Worm (Caenorhabditis elegans) whole organism, mixed stage, embryonic: ENCODE measurements around the gene C08B11.9.

Source experiments
- M03D4.4 ChIP-seq: sonication (generic microtip); optimal IDR thresholded peaks from 2 replicates; lab custom pipeline; 2017; ENCODE audit warnings: mild to moderate bottlenecking, missing genetic modification characterization, missing compliant biosample characterization
- bed-3 ChIP-seq: fragments of 200-800 bp; sonication (Bioruptor generic); optimal IDR thresholded peaks from 3 replicates; lab custom pipeline; 2018; ENCODE audit warnings: mild to moderate bottlenecking, missing genetic modification characterization, moderate library complexity, missing compliant biosample characterization
- ceh-39 ChIP-seq: fragments of 150-350 bp; optimal IDR thresholded peaks from 2 replicates; lab custom pipeline; 2014; ENCODE audit warnings: missing biosample characterization, missing genetic modification characterization
- ceh-43 ChIP-seq: fragments of 200-800 bp; sonication (Bioruptor generic); optimal IDR thresholded peaks from 2 replicates; lab custom pipeline; 2018; ENCODE audit warnings: mild to moderate bottlenecking, missing genetic modification characterization, moderate library complexity, missing compliant biosample characterization
- ces-1 ChIP-seq: fragments of 150-350 bp; optimal IDR thresholded peaks from 2 replicates; lab custom pipeline; 2014; ENCODE audit warnings: missing biosample characterization, missing genetic modification reagents, missing genetic modification characterization
- cnd-1 ChIP-seq: fragments of 200-800 bp; sonication (Bioruptor generic); optimal IDR thresholded peaks from 2 replicates; lab custom pipeline; 2018; ENCODE audit warnings: mild to moderate bottlenecking, missing genetic modification characterization, missing compliant biosample characterization
- drap-1 ChIP-seq: fragments of 200-800 bp; sonication (Bioruptor generic); optimal IDR thresholded peaks from 3 replicates; lab custom pipeline; 2018; ENCODE audit warnings: mild to moderate bottlenecking, missing genetic modification characterization, missing compliant biosample characterization
- elt-1 ChIP-seq: sonication (generic microtip); optimal IDR thresholded peaks from 2 replicates; lab custom pipeline; 2017; ENCODE audit warnings: missing genetic modification characterization, mild to moderate bottlenecking, missing compliant biosample characterization, antibody characterized with exemption, moderate library complexity, borderline replicate concordance; ENCODE audit not compliant: insufficient read depth
- elt-3 ChIP-seq: fragments of 150-350 bp; optimal IDR thresholded peaks from 2 replicates; lab custom pipeline; 2014; ENCODE audit warnings: missing biosample characterization, missing genetic modification characterization
- flh-1 ChIP-seq: fragments of 200-800 bp; sonication (Bioruptor generic); optimal IDR thresholded peaks from 2 replicates; lab custom pipeline; 2018; ENCODE audit warnings: mild to moderate bottlenecking, missing genetic modification characterization, moderate library complexity, missing compliant biosample characterization
- ham-2 ChIP-seq: fragments of 200-800 bp; sonication (Bioruptor generic); optimal IDR thresholded peaks from 2 replicates; lab custom pipeline; 2018; ENCODE audit warnings: mild to moderate bottlenecking, missing genetic modification characterization, missing compliant biosample characterization
- lin-13 ChIP-seq: fragments of 150-350 bp; optimal IDR thresholded peaks from 2 replicates; lab custom pipeline; 2014; ENCODE audit warnings: missing biosample characterization, missing genetic modification characterization
- lin-32 ChIP-seq: fragments of 200-800 bp; sonication (Bioruptor generic); optimal IDR thresholded peaks from 2 replicates; lab custom pipeline; 2018; ENCODE audit warnings: mild to moderate bottlenecking, missing genetic modification characterization, missing compliant biosample characterization
- lsy-2 ChIP-seq: fragments of 150-350 bp; optimal IDR thresholded peaks from 2 replicates; lab custom pipeline; 2014; ENCODE audit warnings: missing biosample characterization, missing genetic modification characterization
- mab-5 ChIP-seq: fragments of 150-350 bp; optimal IDR thresholded peaks from 2 replicates; lab custom pipeline; 2014; ENCODE audit warnings: missing biosample characterization, missing genetic modification characterization
- mep-1 ChIP-seq: fragments of 150-350 bp; optimal IDR thresholded peaks from 2 replicates; lab custom pipeline; 2017; ENCODE audit warnings: missing biosample characterization, missing genetic modification reagents, missing genetic modification characterization, inconsistent platforms
- mls-2 ChIP-seq: sonication (generic microtip); optimal IDR thresholded peaks from 2 replicates; lab custom pipeline; 2016; ENCODE audit warnings: mild to moderate bottlenecking, missing genetic modification characterization, moderate library complexity, missing compliant biosample characterization
- nhr-12 ChIP-seq: fragments of 150-350 bp; optimal IDR thresholded peaks from 2 replicates; lab custom pipeline; 2014; ENCODE audit warnings: missing biosample characterization, missing genetic modification characterization
- nhr-2 ChIP-seq: fragments of 150-350 bp; optimal IDR thresholded peaks from 2 replicates; lab custom pipeline; 2014; ENCODE audit warnings: missing biosample characterization, missing genetic modification characterization
- nhr-237 ChIP-seq: fragments of 150-350 bp; optimal IDR thresholded peaks from 2 replicates; lab custom pipeline; 2014; ENCODE audit warnings: missing biosample characterization, missing genetic modification characterization
- nhr-28 ChIP-seq: fragments of 150-350 bp; optimal IDR thresholded peaks from 2 replicates; lab custom pipeline; 2014; ENCODE audit warnings: missing biosample characterization, missing genetic modification characterization
- pha-4 ChIP-seq: fragments of 150-350 bp; optimal IDR thresholded peaks from 2 replicates; lab custom pipeline; 2018; ENCODE audit warnings: missing biosample characterization, missing genetic modification reagents, missing genetic modification characterization
- sem-2 ChIP-seq: fragments of 200-800 bp; sonication (Bioruptor generic); optimal IDR thresholded peaks from 2 replicates; lab custom pipeline; 2018; ENCODE audit warnings: mild to moderate bottlenecking, missing genetic modification characterization, missing compliant biosample characterization
- snpc-4 ChIP-seq: fragments of 150-350 bp; optimal IDR thresholded peaks from 2 replicates; lab custom pipeline; 2014; ENCODE audit warnings: missing biosample characterization, missing genetic modification characterization
- sptf-1 ChIP-seq: sonication (generic microtip); optimal IDR thresholded peaks from 2 replicates; lab custom pipeline; 2017; ENCODE audit warnings: mild to moderate bottlenecking, missing genetic modification characterization, moderate library complexity, missing compliant biosample characterization
- unc-39 ChIP-seq: fragments of 150-350 bp; optimal IDR thresholded peaks from 2 replicates; lab custom pipeline; 2014; ENCODE audit warnings: missing biosample characterization, missing genetic modification characterization
- unc-62 ChIP-seq: fragments of 150-350 bp; optimal IDR thresholded peaks from 2 replicates; lab custom pipeline; 2014; ENCODE audit warnings: missing biosample characterization, missing genetic modification reagents, missing genetic modification characterization
- zip-8 ChIP-seq: fragments of 150-350 bp; optimal IDR thresholded peaks from 2 replicates; lab custom pipeline; 2014; ENCODE audit warnings: missing biosample characterization, missing genetic modification characterization
- ztf-11 ChIP-seq: fragments of 150-350 bp; optimal IDR thresholded peaks from 2 replicates; lab custom pipeline; 2014; ENCODE audit warnings: missing biosample characterization, missing genetic modification characterization

C08B11.9 gene

DNA sequence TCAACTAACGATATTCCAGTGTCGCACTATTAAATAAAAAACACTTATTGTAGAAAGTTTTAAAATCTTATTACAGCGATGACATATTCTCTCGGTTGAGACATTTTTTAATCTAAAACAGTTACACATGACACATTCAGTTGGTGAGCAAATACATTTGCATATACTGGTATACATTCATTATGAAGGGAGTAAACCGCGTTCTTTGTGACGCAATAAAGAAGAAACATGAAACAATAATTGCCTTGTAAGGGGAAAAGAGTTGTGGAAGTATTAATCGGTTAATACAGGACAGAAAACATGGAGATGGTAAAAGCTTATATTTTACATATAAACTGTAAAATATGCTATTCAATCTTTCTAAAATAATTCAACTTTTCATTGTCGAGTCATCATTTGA lies 13.4 kb upstream of the C08B11.9 start:
- TF ChIP-seq nhr-2 (peak; percentile 56), M03D4.4 (tag; lab: Kevin White, UChicago) (no peak), zip-8 (tag; lab: Kevin White, UChicago) (peak; percentile 94)

DNA sequence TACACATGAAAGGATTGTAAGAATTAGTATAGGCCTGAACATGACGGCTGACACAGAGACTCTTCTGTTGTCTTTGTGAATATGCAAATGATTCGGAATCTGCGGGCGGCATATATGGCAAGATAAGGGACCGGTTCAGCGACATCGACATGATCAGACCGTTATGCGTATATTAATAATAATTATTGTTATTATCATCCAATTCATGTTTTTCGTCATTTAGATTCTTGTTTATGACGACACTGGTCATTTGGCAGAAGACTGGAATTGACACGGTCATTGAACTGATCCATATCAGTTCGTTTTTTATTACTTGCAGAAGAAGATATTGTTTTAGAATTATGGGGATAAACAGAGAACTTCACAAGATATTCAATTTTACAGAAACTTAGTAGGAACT lies 12.5 kb upstream of the C08B11.9 start, which contains the start of gene mtre-1:
Gene mtre-1, minus strand, starts transcription at position 101 of the 400 bp plus-strand sequence.
- TF ChIP-seq unc-62, result no peak
- no peak for TF ChIP-seq cnd-1 (tag; lab: Kevin White, UChicago)
- peak; percentile 41 for TF ChIP-seq elt-1 (tag; lab: Kevin White, UChicago)
- TF ChIP-seq snpc-4, result no peak
- TF ChIP-seq ham-2 (GFP tag; lab: Kevin White, UChicago), result no peak
- no peak for TF ChIP-seq mep-1
- no peak for TF ChIP-seq ces-1 (GFP tag; lab: Kevin White, UChicago)
- TF ChIP-seq, all 35 proteins: peak for 1

DNA sequence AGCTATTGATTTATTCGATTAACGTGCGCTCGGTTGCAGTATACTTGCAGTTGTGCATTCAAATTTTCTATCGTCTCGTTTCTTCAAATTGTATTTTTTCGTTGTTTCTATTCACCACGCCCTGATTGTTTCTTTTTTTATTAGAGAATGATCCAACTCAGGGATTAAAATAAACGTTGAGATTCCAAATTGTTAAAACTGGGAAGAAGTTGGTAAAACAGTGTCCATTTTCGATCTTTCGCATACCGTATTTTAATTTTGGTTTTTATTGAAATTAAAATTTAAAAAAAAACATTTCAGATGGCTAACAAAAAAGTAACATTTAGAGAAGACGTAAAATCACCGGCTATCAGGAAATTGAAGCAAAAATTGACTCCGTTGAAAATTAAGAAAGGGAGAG lies 9.3 kb upstream of the C08B11.9 start, which contains the start of gene apn-1:
Gene apn-1, plus strand, starts transcription at position 301 of the 400 bp plus-strand sequence.
- TF ChIP-seq cnd-1 (tag; lab: Kevin White, UChicago) (no peak), ztf-11 (tag; lab: Kevin White, UChicago) (no peak), pha-4 (tag; lab: Kevin White, UChicago) (no peak), sptf-1 (tag; lab: Kevin White, UChicago) (no peak), mep-1 (no peak)

DNA sequence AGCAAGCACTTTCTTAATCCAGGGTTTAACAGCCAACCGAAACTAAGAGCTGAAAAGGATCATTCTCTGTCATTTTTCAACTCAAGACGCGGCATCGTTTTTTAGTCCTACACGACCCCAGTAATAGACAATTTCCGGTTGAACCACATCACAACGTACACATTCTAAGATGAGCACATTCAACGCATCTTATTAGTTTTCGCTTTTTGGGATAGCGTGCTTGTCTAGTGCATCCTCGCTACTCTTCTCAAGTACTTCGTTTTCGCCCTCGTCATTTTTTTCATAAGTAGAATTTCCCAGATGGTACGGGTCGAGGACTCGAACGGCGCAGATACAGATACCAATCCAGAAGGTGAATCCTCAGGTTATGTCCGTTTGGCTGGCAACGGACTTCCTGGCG lies 4.3 kb upstream of the C08B11.9 start, which contains the start of gene T05H10.1:
Gene T05H10.1, plus strand, starts transcription at position 301 of the 400 bp plus-strand sequence.
- TF ChIP-seq elt-3, result no peak
- TF ChIP-seq nhr-28 (tag; lab: Kevin White, UChicago), result no peak
- TF ChIP-seq mls-2 (tag; lab: Kevin White, UChicago), result no peak
- no peak for TF ChIP-seq lin-32 (GFP tag; lab: Kevin White, UChicago)
- TF ChIP-seq ceh-39 (tag; lab: Kevin White, UChicago), result no peak
- no peak for TF ChIP-seq flh-1 (GFP tag; lab: Kevin White, UChicago)
- no peak for TF ChIP-seq lin-13 (tag; lab: Kevin White, UChicago)
- no peak for TF ChIP-seq mep-1

DNA sequence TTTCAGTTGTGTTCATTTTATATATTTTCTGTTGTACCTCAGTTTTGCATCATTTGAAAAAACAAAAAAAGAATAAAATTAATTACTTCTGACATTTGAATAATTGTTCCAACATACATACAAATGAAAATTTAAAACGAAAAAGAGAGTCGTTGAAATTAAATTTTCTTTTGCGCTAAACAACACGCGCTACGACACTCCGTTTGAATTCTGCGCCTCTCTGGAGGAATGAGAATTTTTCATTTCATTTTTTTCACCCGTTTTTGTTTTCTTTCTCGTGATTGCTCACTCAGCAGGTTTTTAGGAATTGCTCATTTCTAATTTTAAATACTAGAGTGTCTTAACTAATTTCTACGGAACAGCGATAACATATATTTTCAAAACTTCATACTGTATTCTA lies 3.7 kb upstream of the C08B11.9 start:
- peak; percentile 88 for TF ChIP-seq ces-1 (GFP tag; lab: Kevin White, UChicago)
- TF ChIP-seq ceh-39 (tag; lab: Kevin White, UChicago), result no peak
- TF ChIP-seq lsy-2 (tag; lab: Kevin White, UChicago), result peak; percentile 33
- TF ChIP-seq, all 35 proteins: peak for 2

DNA sequence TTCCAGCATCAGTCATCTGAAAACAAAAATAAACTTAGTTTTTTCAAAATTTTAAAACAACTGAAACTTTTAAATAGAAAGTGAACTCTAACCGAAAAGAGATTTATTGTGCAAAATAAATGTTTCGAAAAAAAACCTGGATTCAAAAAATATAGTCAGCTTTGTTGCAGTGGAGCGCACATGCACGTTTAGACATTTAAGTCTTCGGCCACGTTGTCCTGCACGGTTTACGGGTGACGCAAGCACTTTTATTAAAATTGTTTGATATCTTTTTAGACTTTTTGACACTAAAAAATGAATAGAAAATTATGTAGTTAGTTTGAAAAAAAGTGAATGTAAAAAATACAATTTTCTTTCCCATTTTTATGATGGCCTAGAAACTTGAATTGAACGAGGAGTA lies 1.4 kb upstream of the C08B11.9 start, which contains the start of the genes ubh-4 and algn-6:
Gene ubh-4, minus strand, starts transcription at position 182 of the 400 bp plus-strand sequence.
Gene algn-6, plus strand, starts transcription at position 387 of the 400 bp plus-strand sequence.
- no peak for TF ChIP-seq nhr-12 (tag; lab: Kevin White, UChicago)
- peak; percentile 16 for TF ChIP-seq ceh-39 (tag; lab: Kevin White, UChicago)
- TF ChIP-seq mep-1, result peak; percentile 59
- peak; percentile 90 for TF ChIP-seq lsy-2 (tag; lab: Kevin White, UChicago)
- TF ChIP-seq, all 35 proteins: peak for 3

DNA sequence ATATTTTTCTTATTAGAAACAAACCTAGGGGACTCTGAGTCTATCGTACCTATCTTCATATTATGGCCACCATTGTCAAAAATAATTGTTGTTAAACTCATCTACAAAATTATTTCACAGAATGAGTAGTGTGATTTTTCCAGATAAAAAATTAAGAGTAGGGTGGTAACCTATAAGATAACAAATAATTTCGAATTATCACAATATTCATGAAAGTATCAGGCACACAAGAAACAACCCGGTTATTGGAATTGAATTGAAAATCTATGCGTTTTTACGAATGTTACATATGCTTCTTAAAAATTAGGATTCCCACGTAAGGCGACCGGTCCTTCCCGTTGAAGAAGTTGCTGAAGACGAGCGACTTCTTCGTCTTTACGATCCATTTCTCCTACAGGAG lies 723 bp downstream of the C08B11.9 start, which contains the start of gene arp-6:
Gene arp-6, minus strand, starts transcription at position 101 of the 400 bp plus-strand sequence.
- no peak for TF ChIP-seq sem-2 (GFP tag; lab: Kevin White, UChicago)
- no peak for TF ChIP-seq lin-32 (GFP tag; lab: Kevin White, UChicago)
- no peak for TF ChIP-seq mab-5 (tag; lab: Kevin White, UChicago)
- TF ChIP-seq ceh-43 (GFP tag; lab: Kevin White, UChicago), result no peak
- TF ChIP-seq unc-39, result no peak
- no peak for TF ChIP-seq nhr-12 (tag; lab: Kevin White, UChicago)
- TF ChIP-seq M03D4.4 (tag; lab: Kevin White, UChicago), result no peak
- no peak for TF ChIP-seq pha-4 (tag; lab: Kevin White, UChicago)
- TF ChIP-seq elt-1 (tag; lab: Kevin White, UChicago), result no peak
- no peak for TF ChIP-seq lsy-2 (tag; lab: Kevin White, UChicago)
- no peak for TF ChIP-seq unc-62
- TF ChIP-seq nhr-237, result no peak
- no peak for TF ChIP-seq sptf-1 (tag; lab: Kevin White, UChicago)
- no peak for TF ChIP-seq mls-2 (tag; lab: Kevin White, UChicago)
- TF ChIP-seq ztf-11 (tag; lab: Kevin White, UChicago), result no peak
- no peak for TF ChIP-seq nhr-28 (tag; lab: Kevin White, UChicago)
- TF ChIP-seq snpc-4, result no peak
- no peak for TF ChIP-seq bed-3 (GFP tag; lab: Kevin White, UChicago)
- no peak for TF ChIP-seq drap-1 (GFP tag; lab: Kevin White, UChicago)
